Fruit fly (Drosophila melanogaster): Measurements from ENCODE around the gene mus302.

dm6 chr3L:16810512-16810911 lies 31.0 kb upstream of the mus302 start:
- TF ChIP-seq CG8632 (GFP tag; optimal IDR thresholded peaks at IDR 0.05) (no peak), CG6163 (GFP tag; IDR thresholded peaks at IDR 0.05) (no peak), OdsH (GFP tag; optimal IDR thresholded peaks at IDR 0.05) (no peak), ss (GFP tag; optimal IDR thresholded peaks at IDR 0.05) (no peak), Ets21C (GFP tag; optimal IDR thresholded peaks at IDR 0.05) (no peak), net (GFP tag; optimal IDR thresholded peaks at IDR 0.05) (no peak), Hr39 (GFP tag; optimal IDR thresholded peaks at IDR 0.05) (no peak), CG8119 (GFP tag; IDR thresholded peaks at IDR 0.05) (no peak), pdm3 (GFP tag; optimal IDR thresholded peaks at IDR 0.05) (no peak), CG1621 (tag; optimal IDR thresholded peaks at IDR 0.05) (no peak), dac (GFP tag; optimal IDR thresholded peaks at IDR 0.05) (no peak)

Data from whole organism, prepupa.